Worm (Caenorhabditis elegans): ENCODE measurements around the gene F32D8.15.

The F32D8.15 gene

DNA sequence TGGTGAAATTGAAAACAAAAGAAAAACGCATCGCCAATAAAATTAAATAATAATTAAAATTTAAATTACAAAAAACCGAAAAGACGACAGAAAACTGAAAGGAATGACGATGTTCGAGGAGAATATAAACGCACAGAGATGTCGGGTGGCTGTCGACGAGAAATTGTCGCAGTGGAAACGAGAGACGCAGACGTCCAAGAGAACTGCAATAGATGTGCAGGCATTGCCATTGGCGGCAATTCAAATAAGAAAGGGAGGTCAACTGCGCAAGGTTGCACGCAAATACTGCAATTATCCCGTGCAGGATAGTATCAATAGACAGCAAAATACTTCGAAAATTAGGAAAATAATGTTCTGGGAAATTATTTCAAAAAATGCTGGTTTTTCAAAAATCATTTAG, 6.7 kb upstream of the F32D8.15 start:
- TF ChIP-seq nfya-1 (tag; optimal IDR thresholded peaks at IDR 0.05) = peak; percentile 95
- peak; percentile 60 for TF ChIP-seq Y22D7AL.16 (tag; optimal IDR thresholded peaks at IDR 0.05)
- TF ChIP-seq ceh-31 (tag; optimal IDR thresholded peaks at IDR 0.05) = peak; percentile 90
- TF ChIP-seq K09A11.1 (tag; optimal IDR thresholded peaks at IDR 0.05; ENCODE audit: insufficient read depth) = peak; percentile 23
- TF ChIP-seq pax-1 (tag; optimal IDR thresholded peaks at IDR 0.05) = peak; percentile 97
- no peak for TF ChIP-seq ttx-3 (tag; optimal IDR thresholded peaks at IDR 0.05)
- no peak for TF ChIP-seq hlh-6 (tag; optimal IDR thresholded peaks at IDR 0.05)
- TF ChIP-seq pha-4 (tag; optimal IDR thresholded peaks at IDR 0.05) = no peak
- TF ChIP-seq ztf-16 (tag; optimal IDR thresholded peaks at IDR 0.05) = peak; percentile 68
- TF ChIP-seq lim-6 (tag; optimal IDR thresholded peaks at IDR 0.05) = peak; percentile 57
- TF ChIP-seq tbx-2 (tag; optimal IDR thresholded peaks at IDR 0.05) = peak; percentile 92
- no peak for TF ChIP-seq nhr-232 (tag; optimal IDR thresholded peaks at IDR 0.05)
- TF ChIP-seq npax-4 (tag; optimal IDR thresholded peaks at IDR 0.05) = no peak
- TF ChIP-seq pqm-1 (tag; optimal IDR thresholded peaks at IDR 0.05) = peak; percentile 51
- TF ChIP-seq madf-2 (tag; optimal IDR thresholded peaks at IDR 0.05) = peak; percentile 79
- peak; percentile 95 for TF ChIP-seq dve-1 (tag; optimal IDR thresholded peaks at IDR 0.05)
- TF ChIP-seq ceh-9 (tag; optimal IDR thresholded peaks at IDR 0.05) = no peak
- TF ChIP-seq rnt-1 (tag; optimal IDR thresholded peaks at IDR 0.05) = peak; percentile 85
- TF ChIP-seq pros-1 (tag; optimal IDR thresholded peaks at IDR 0.05) = peak; percentile 62
- TF ChIP-seq unc-42 (tag; optimal IDR thresholded peaks at IDR 0.05) = peak; percentile 85
- peak; percentile 4 for TF ChIP-seq ceh-6 (GFP tag; optimal IDR thresholded peaks at IDR 0.05)
- peak; percentile 74 for TF ChIP-seq unc-86 (tag; optimal IDR thresholded peaks at IDR 0.05)
- TF ChIP-seq C08G9.2 (tag; optimal IDR thresholded peaks at IDR 0.05) = peak; percentile 73
- no peak for TF ChIP-seq ceh-22 (tag; optimal IDR thresholded peaks at IDR 0.05)
- peak; percentile 52 for TF ChIP-seq sox-4 (tag; optimal IDR thresholded peaks at IDR 0.05)
- no peak; the same call in 1 of the 2 replicates for TF ChIP-seq sox-2 (GFP tag; IDR thresholded peaks at IDR 0.05)
- peak; percentile 66 for TF ChIP-seq ceh-2 (tag; optimal IDR thresholded peaks at IDR 0.05)
- TF ChIP-seq hlh-8 (tag; optimal IDR thresholded peaks at IDR 0.05) = peak; percentile 53
- no peak for TF ChIP-seq elt-4 (tag; optimal IDR thresholded peaks at IDR 0.05)
- TF ChIP-seq ceh-24 (tag; optimal IDR thresholded peaks at IDR 0.05) = no peak
- TF ChIP-seq ceh-19 (GFP tag; optimal IDR thresholded peaks at IDR 0.05) = peak; percentile 65
- TF ChIP-seq ceh-30 (tag; optimal IDR thresholded peaks at IDR 0.05) = peak; percentile 83
- TF ChIP-seq fkh-6 (tag; optimal IDR thresholded peaks at IDR 0.05) = peak; percentile 40
- TF ChIP-seq pha-2 (tag; optimal IDR thresholded peaks at IDR 0.05) = peak; percentile 54
- TF ChIP-seq fax-1 (tag; optimal IDR thresholded peaks at IDR 0.05) = peak; percentile 49
- TF ChIP-seq ets-4 (tag; optimal IDR thresholded peaks at IDR 0.05) = peak; percentile 80
- TF ChIP-seq mec-3 (tag; optimal IDR thresholded peaks at IDR 0.05; ENCODE audit: borderline replicate concordance) = no peak
- peak; percentile 4 for TF ChIP-seq C38D4.7 (GFP tag; optimal IDR thresholded peaks at IDR 0.05)
- TF ChIP-seq gmeb-2 (tag; optimal IDR thresholded peaks at IDR 0.05) = peak; percentile 75
- TF ChIP-seq hlh-30 (tag; optimal IDR thresholded peaks at IDR 0.05; ENCODE audit: insufficient read depth) = peak; percentile 60
- no peak for TF ChIP-seq ama-1 (optimal IDR thresholded peaks at IDR 0.05)
- TF ChIP-seq zip-5 (tag; optimal IDR thresholded peaks at IDR 0.05) = peak; percentile 50
- TF ChIP-seq odd-2 (tag; optimal IDR thresholded peaks at IDR 0.05) = no peak
- peak; percentile 57 for TF ChIP-seq pat-9 (tag; optimal IDR thresholded peaks at IDR 0.05)
- no peak for TF ChIP-seq hlh-15 (tag; optimal IDR thresholded peaks at IDR 0.05)
- peak; percentile 21 for TF ChIP-seq K02D7.2 (tag; optimal IDR thresholded peaks at IDR 0.05)
- TF ChIP-seq elt-2 (tag; optimal IDR thresholded peaks at IDR 0.05) = peak; percentile 82
- peak; percentile 47 for TF ChIP-seq syd-9 (tag; optimal IDR thresholded peaks at IDR 0.05)
- TF ChIP-seq F13H6.1 (tag; optimal IDR thresholded peaks at IDR 0.05) = peak; percentile 66
- peak; percentile 7 for TF ChIP-seq nhr-11 (tag; optimal IDR thresholded peaks at IDR 0.05)
- TF ChIP-seq ceh-14 (tag; optimal IDR thresholded peaks at IDR 0.05) = peak; percentile 77
- peak; percentile 36 for TF ChIP-seq lin-11 (tag; optimal IDR thresholded peaks at IDR 0.05)
- TF ChIP-seq fkh-10 (GFP tag; optimal IDR thresholded peaks at IDR 0.05) = peak; percentile 17
- peak; percentile 21 for TF ChIP-seq T23F11.4 (GFP tag; optimal IDR thresholded peaks at IDR 0.05)

Data from whole organism, late embryonic.